Fruit fly (Drosophila melanogaster): ENCODE results near the gene CG5167.

The CG5167 gene

dm6 chr3R:12439401-12440143, 33.2 kb downstream of the CG5167 start, which contains the start of gene Desat1 (continued):
- TF ChIP-seq H15 (GFP tag; IDR thresholded peaks at IDR 0.05) (no peak), ind (GFP tag; optimal IDR thresholded peaks at IDR 0.05) (no peak), Xbp1 (GFP tag; optimal IDR thresholded peaks at IDR 0.05) (no peak), Atf3 (GFP tag; optimal IDR thresholded peaks at IDR 0.05) (no peak), gsb-n (tag; optimal IDR thresholded peaks at IDR 0.05) (no peak), Pdp1 (GFP tag; optimal IDR thresholded peaks at IDR 0.05) (peak in 1 of 2 experiments; percentile 60), ewg (GFP tag; optimal IDR thresholded peaks at IDR 0.05) (no peak), nau (GFP tag; optimal IDR thresholded peaks at IDR 0.05) (no peak), ATbp (GFP tag; optimal IDR thresholded peaks at IDR 0.05) (no peak), sob (GFP tag; IDR thresholded peaks at IDR 0.05) (no peak), CG11696 (GFP tag; IDR thresholded peaks at IDR 0.05) (no peak), gce (GFP tag; IDR thresholded peaks at IDR 0.05) (no peak), gcm (GFP tag; optimal IDR thresholded peaks at IDR 0.05) (peak; percentile 27), Sin3A (optimal IDR thresholded peaks at IDR 0.05) (no peak), CG7963 (GFP tag; IDR thresholded peaks at IDR 0.05; ENCODE audit: partially characterized antibody) (peak; percentile 88), Dll (GFP tag; IDR thresholded peaks at IDR 0.05; ENCODE audit: partially characterized antibody) (peak; percentile 93), jing (GFP tag; optimal IDR thresholded peaks at IDR 0.05) (no peak), CG31388 (GFP tag; optimal IDR thresholded peaks at IDR 0.05) (no peak), ham (GFP tag; IDR thresholded peaks at IDR 0.05) (no peak), grau (tag; optimal IDR thresholded peaks at IDR 0.05) (peak; percentile 16), CG4854 (GFP tag; optimal IDR thresholded peaks at IDR 0.05) (no peak), toy (GFP tag; IDR thresholded peaks at IDR 0.05) (no peak), CG10979 (tag; optimal IDR thresholded peaks at IDR 0.05) (no peak), az2 (GFP tag; optimal IDR thresholded peaks at IDR 0.05) (no peak), Blimp-1 (GFP tag; optimal IDR thresholded peaks at IDR 0.05) (no peak), TFAM (GFP tag; optimal IDR thresholded peaks at IDR 0.05) (no peak), CG18262 (tag; optimal IDR thresholded peaks at IDR 0.05) (no peak), org-1 (GFP tag; optimal IDR thresholded peaks at IDR 0.05) (no peak), chn (GFP tag; optimal IDR thresholded peaks at IDR 0.05) (no peak), GATAe (GFP tag; conservative IDR thresholded peaks at IDR 0.05) (no peak), dmrt99B (tag; optimal IDR thresholded peaks at IDR 0.05) (no peak), fd64A (GFP tag; optimal IDR thresholded peaks at IDR 0.05) (no peak), pum (GFP tag; optimal IDR thresholded peaks at IDR 0.05) (no peak), CG15011 (GFP tag; optimal IDR thresholded peaks at IDR 0.05) (no peak), Atf-2 (GFP tag; optimal IDR thresholded peaks at IDR 0.05) (no peak), CG9437 (GFP tag; optimal IDR thresholded peaks at IDR 0.05) (no peak), CG15514 (GFP tag; optimal IDR thresholded peaks at IDR 0.05) (peak; percentile 41), CG12942 (GFP tag; optimal IDR thresholded peaks at IDR 0.05) (no peak), CG12769 (tag; optimal IDR thresholded peaks at IDR 0.05) (no peak), CG12071 (GFP tag; optimal IDR thresholded peaks at IDR 0.05) (no peak), Xrp1 (GFP tag; IDR thresholded peaks at IDR 0.05) (no peak), CG6791 (GFP tag; IDR thresholded peaks at IDR 0.05; ENCODE audit: partially characterized antibody) (peak; percentile 95), pfk (GFP tag; optimal IDR thresholded peaks at IDR 0.05) (no peak), CG2120 (GFP tag; optimal IDR thresholded peaks at IDR 0.05) (peak; percentile 51), Dp (GFP tag; optimal IDR thresholded peaks at IDR 0.05) (peak; percentile 58), Gug (GFP tag; IDR thresholded peaks at IDR 0.05) (no peak), Scr (GFP tag; IDR thresholded peaks at IDR 0.05; ENCODE audit: partially characterized antibody) (peak; percentile 91), CG9932 (GFP tag; IDR thresholded peaks at IDR 0.05) (peak; percentile 20; the same call in 1 of the 2 replicates), kni (GFP tag; optimal IDR thresholded peaks at IDR 0.05) (no peak)

All from whole organism, embryonic.